Worm (Caenorhabditis elegans) whole organism, young adult: ENCODE measurements around the gene rpn-6.1.

Experiments
- F10E7.11 ChIP-seq: sonication (generic microtip); optimal IDR thresholded peaks from 2 replicates; lab custom pipeline; 2017; ENCODE audit warnings: mild to moderate bottlenecking, missing genetic modification characterization, moderate library complexity, missing compliant biosample characterization
- Y79H2A.3 ChIP-seq: fragments of 200-800 bp; sonication (Bioruptor generic); conservative IDR thresholded peaks from 2 replicates; pipeline ENCODE4 v1.3.6; 2022; ENCODE audit warnings: missing genetic modification reagents, missing genetic modification characterization, missing compliant biosample characterization
- ama-1 ChIP-seq, 3 experiments: fragments of 150-350 bp in 1 of 3; sonication (generic microtip) in 2 of 3; optimal IDR thresholded peaks; 2 replicates each; lab custom pipeline; 2014 to 2018; ENCODE audit warnings: missing biosample characterization in 2 of 3, missing genetic modification characterization in 2 of 3, missing genetic modification reagents in 2 of 3
- atf-7 ChIP-seq: sonication (generic microtip); optimal IDR thresholded peaks from 2 replicates; lab custom pipeline; 2017; ENCODE audit warnings: mild to moderate bottlenecking, missing genetic modification characterization, missing compliant biosample characterization
- attf-3 ChIP-seq: fragments of 200-800 bp; sonication (Bioruptor generic); conservative IDR thresholded peaks from 2 replicates; pipeline ENCODE4 v1.3.6; 2022; ENCODE audit warnings: missing genetic modification reagents, missing genetic modification characterization, missing compliant biosample characterization
- lir-1 ChIP-seq: fragments of 200-800 bp; sonication (Bioruptor generic); conservative IDR thresholded peaks from 2 replicates; pipeline ENCODE4 v1.3.6; 2022; ENCODE audit warnings: missing genetic modification reagents, missing genetic modification characterization, missing compliant biosample characterization
- lsy-27 ChIP-seq: sonication (generic microtip); optimal IDR thresholded peaks from 2 replicates; lab custom pipeline; 2017; ENCODE audit warnings: missing genetic modification characterization, mild to moderate bottlenecking, missing compliant biosample characterization, antibody characterized with exemption, missing genotype, borderline replicate concordance; ENCODE audit not compliant: insufficient read depth
- nfyb-1 ChIP-seq: fragments of 200-800 bp; sonication (Bioruptor generic); IDR thresholded peaks from 2 replicates; pipeline ENCODE4 v1.3.6; 2022; ENCODE audit warnings: missing genetic modification reagents, missing genetic modification characterization, missing compliant biosample characterization
- pbrm-1 ChIP-seq: fragments of 200-800 bp; sonication (Bioruptor generic); IDR thresholded peaks from 2 replicates; pipeline ENCODE4 v1.3.6; 2022; ENCODE audit warnings: missing genetic modification reagents, missing genetic modification characterization, missing compliant biosample characterization
- pha-4 ChIP-seq: fragments of 150-350 bp; sonication (generic microtip); optimal IDR thresholded peaks from 2 replicates; lab custom pipeline; 2014; ENCODE audit warnings: missing biosample characterization, missing genetic modification reagents, missing genetic modification characterization
- snpc-4 ChIP-seq, 5 experiments: fragments of 150-350 bp in 1 of 5; sonication (generic microtip) in 4 of 5; optimal IDR thresholded peaks; 2 replicates each; lab custom pipeline; 2014 to 2018; ENCODE audit warnings: missing genetic modification characterization in 5 of 5, missing biosample characterization in 3 of 5, antibody characterized with exemption in 2 of 5, mild to moderate bottlenecking in 2 of 5, missing compliant biosample characterization in 2 of 5, missing genotype in 2 of 5, moderate library complexity in 2 of 5, missing genetic modification reagents in 1 of 5
- xnd-1 ChIP-seq: sonication (generic microtip); optimal IDR thresholded peaks from 2 replicates; lab custom pipeline; 2016; ENCODE audit warnings: missing genotype, missing genetic modification reagents, missing genetic modification characterization, missing compliant biosample characterization

ce11 chrIII:6989900-6990299, 28.1 kb upstream of the rpn-6.1 start, which contains the start of gene prk-1:
- TF ChIP-seq pha-4 (tag; lab: Kevin White, UChicago) (no peak), lsy-27 (tag; lab: Kevin White, UChicago) (no peak), ama-1 (optimal IDR thresholded peaks at IDR 0.05; lab: Kevin White, UChicago) (no peak), ama-1 (GFP tag; optimal IDR thresholded peaks at IDR 0.05; lab: Kevin White, UChicago) (no peak), lir-1 (GFP tag; lab: Robert Waterston, UW) (no peak), nfyb-1 (0 out of 2 replicates have a peak, but pooled peaks have one; percentile 28), xnd-1 (tag; lab: Kevin White, UChicago) (no peak), pbrm-1 (GFP tag; lab: Robert Waterston, UW) (no peak), atf-7 (tag; lab: Kevin White, UChicago) (no peak), F10E7.11 (tag; lab: Kevin White, UChicago) (no peak), snpc-4 (GFP tag; optimal IDR thresholded peaks at IDR 0.05; lab: Kevin White, UChicago) (no peak), snpc-4 (tag; optimal IDR thresholded peaks at IDR 0.05; lab: Kevin White, UChicago) (no peak), attf-3 (no peak), Y79H2A.3 (GFP tag; lab: Robert Waterston, UW) (no peak)
